Worm (Caenorhabditis elegans) whole organism, late embryonic: ENCODE data around the gene K10B3.1.

Source experiments
- Y22D7AL.16 ChIP-seq: sonication (generic microtip); optimal IDR thresholded peaks from 2 replicates; lab custom pipeline; 2016; ENCODE audit warnings: missing genetic modification characterization, missing compliant biosample characterization
- fkh-10 ChIP-seq: fragments of 150-350 bp; optimal IDR thresholded peaks from 2 replicates; lab custom pipeline; 2014; ENCODE audit warnings: missing biosample characterization, missing genetic modification reagents, missing genetic modification characterization
- nfya-1 ChIP-seq: sonication (generic microtip); optimal IDR thresholded peaks from 2 replicates; lab custom pipeline; 2017; ENCODE audit warnings: missing genetic modification characterization, mild to moderate bottlenecking, missing compliant biosample characterization, antibody characterized with exemption, moderate library complexity
- pag-3 ChIP-seq: sonication (generic microtip); optimal IDR thresholded peaks from 2 replicates; lab custom pipeline; 2016; ENCODE audit warnings: missing compliant biosample characterization, missing genetic modification characterization, borderline replicate concordance
- tbx-2 ChIP-seq: sonication (generic microtip); optimal IDR thresholded peaks from 2 replicates; lab custom pipeline; 2016; ENCODE audit warnings: missing genetic modification characterization, missing compliant biosample characterization
- ztf-16 ChIP-seq: sonication (generic microtip); optimal IDR thresholded peaks from 2 replicates; lab custom pipeline; 2017; ENCODE audit warnings: missing genetic modification characterization, missing compliant biosample characterization

DNA sequence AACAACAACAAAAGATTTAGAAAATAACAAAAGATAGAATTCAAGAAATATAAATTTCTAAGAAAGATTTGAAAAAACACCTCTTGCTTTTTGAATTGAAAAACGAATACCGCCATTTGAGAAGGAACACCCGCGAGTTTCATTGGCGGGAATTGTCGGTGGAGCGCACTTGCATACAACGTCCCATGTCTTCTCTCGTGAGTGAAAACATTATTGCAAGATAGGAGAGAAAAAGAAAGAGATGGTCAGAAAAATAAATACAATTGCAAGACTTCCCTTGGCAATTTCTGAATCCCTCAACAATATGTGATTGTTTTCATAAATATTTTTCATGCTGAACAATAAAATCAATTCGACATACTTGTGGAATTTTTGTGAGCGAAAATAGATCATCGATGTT, 29.1 kb upstream of the K10B3.1 start, which contains the start of gene K10B3.5:
- TF ChIP-seq pag-3, result no peak
- TF ChIP-seq tbx-2 (tag; lab: Kevin White, UChicago), result no peak
- TF ChIP-seq nfya-1, result peak; percentile 59
- TF ChIP-seq fkh-10 (GFP tag; lab: Kevin White, UChicago), result no peak
- TF ChIP-seq Y22D7AL.16 (tag; lab: Kevin White, UChicago), result no peak
- no peak for TF ChIP-seq ztf-16 (tag; lab: Kevin White, UChicago)
